Worm (Caenorhabditis elegans) whole organism, L3 larva: ENCODE measurements around the gene fbxb-104.
"Not testable (repeated sequence)": the region's sequence is repeated elsewhere in the genome, so short reads cannot be mapped to it uniquely, and the experiment has no call there.

Experiments used
- ZK546.5 ChIP-seq: sonication (generic microtip); optimal IDR thresholded peaks from 2 replicates; lab custom pipeline; 2017; ENCODE audit warnings: missing biosample characterization, missing genetic modification characterization
- aly-2 ChIP-seq: fragments of 150-350 bp; optimal IDR thresholded peaks from 2 replicates; lab custom pipeline; 2014; ENCODE audit warnings: missing biosample characterization, missing genetic modification characterization
- ama-1 ChIP-seq: fragments of 150-350 bp; optimal IDR thresholded peaks from 2 replicates; lab custom pipeline; 2018
- ceh-16 ChIP-seq: sonication (generic microtip); optimal IDR thresholded peaks from 2 replicates; lab custom pipeline; 2017; ENCODE audit warnings: missing biosample characterization, missing genetic modification characterization
- ceh-28 ChIP-seq: fragments of 150-350 bp; optimal IDR thresholded peaks from 2 replicates; lab custom pipeline; 2014; ENCODE audit warnings: missing biosample characterization, missing genetic modification reagents, missing genetic modification characterization
- ceh-82 ChIP-seq: fragments of 150-350 bp; optimal IDR thresholded peaks from 2 replicates; lab custom pipeline; 2014; ENCODE audit warnings: missing biosample characterization, missing genetic modification characterization
- ceh-9 ChIP-seq: sonication (generic microtip); optimal IDR thresholded peaks from 2 replicates; lab custom pipeline; 2018; ENCODE audit warnings: missing biosample characterization, missing genetic modification characterization
- egl-5 ChIP-seq: fragments of 150-350 bp; optimal IDR thresholded peaks from 2 replicates; lab custom pipeline; 2017; ENCODE audit warnings: missing biosample characterization, missing genetic modification reagents, missing genetic modification characterization, inconsistent platforms
- elt-1 ChIP-seq: fragments of 150-350 bp; optimal IDR thresholded peaks from 2 replicates; lab custom pipeline; 2014; ENCODE audit warnings: missing biosample characterization, missing genetic modification characterization
- elt-2 ChIP-seq: sonication (generic microtip); optimal IDR thresholded peaks from 2 replicates; lab custom pipeline; 2016; ENCODE audit warnings: missing genetic modification reagents, mild to moderate bottlenecking, missing genetic modification characterization, missing compliant biosample characterization
- eor-1 ChIP-seq, 2 experiments: fragments of 150-350 bp; optimal IDR thresholded peaks; 2 replicates each; lab custom pipeline; 2014 to 2018; ENCODE audit warnings: missing biosample characterization in 2 of 2, missing genetic modification characterization in 2 of 2
- fkh-10 ChIP-seq: sonication (generic microtip); optimal IDR thresholded peaks from 2 replicates; lab custom pipeline; 2017; ENCODE audit warnings: missing biosample characterization, missing genetic modification reagents, missing genetic modification characterization
- fos-1 ChIP-seq: fragments of 150-350 bp; optimal IDR thresholded peaks from 2 replicates; lab custom pipeline; 2014; ENCODE audit warnings: missing biosample characterization, missing genetic modification characterization
- hmg-11 ChIP-seq: sonication (generic microtip); optimal IDR thresholded peaks from 2 replicates; lab custom pipeline; 2016; ENCODE audit warnings: missing genetic modification characterization, missing compliant biosample characterization
- lin-15B ChIP-seq: fragments of 150-350 bp; optimal IDR thresholded peaks from 2 replicates; lab custom pipeline; 2014; ENCODE audit warnings: missing biosample characterization, missing genetic modification characterization
- lin-39 ChIP-seq: fragments of 150-350 bp; optimal IDR thresholded peaks from 2 replicates; lab custom pipeline; 2018; ENCODE audit warnings: missing biosample characterization, missing genetic modification reagents, missing genetic modification characterization
- lsy-12 ChIP-seq: sonication (generic microtip); optimal IDR thresholded peaks from 2 replicates; lab custom pipeline; 2016; ENCODE audit warnings: mild to moderate bottlenecking, missing genetic modification characterization, missing compliant biosample characterization
- mdl-1 ChIP-seq: fragments of 150-350 bp; optimal IDR thresholded peaks from 2 replicates; lab custom pipeline; 2014; ENCODE audit warnings: missing biosample characterization, missing genetic modification characterization
- mml-1 ChIP-seq: fragments of 150-350 bp; sonication (generic microtip); optimal IDR thresholded peaks from 3 replicates; lab custom pipeline; 2014; ENCODE audit warnings: missing biosample characterization, missing genetic modification characterization
- nfya-1 ChIP-seq: sonication (generic microtip); optimal IDR thresholded peaks from 2 replicates; lab custom pipeline; 2017; ENCODE audit warnings: missing genetic modification characterization, mild to moderate bottlenecking, missing compliant biosample characterization, antibody characterized with exemption, moderate library complexity; ENCODE audit not compliant: insufficient read depth
- nhr-12 ChIP-seq: fragments of 150-350 bp; optimal IDR thresholded peaks from 2 replicates; lab custom pipeline; 2014; ENCODE audit warnings: missing biosample characterization, missing genetic modification characterization
- nhr-237 ChIP-seq: fragments of 150-350 bp; optimal IDR thresholded peaks from 2 replicates; lab custom pipeline; 2014; ENCODE audit warnings: missing biosample characterization, missing genetic modification characterization
- nhr-28 ChIP-seq: fragments of 150-350 bp; optimal IDR thresholded peaks from 2 replicates; lab custom pipeline; 2014; ENCODE audit warnings: missing biosample characterization, missing genetic modification characterization
- nhr-43 ChIP-seq: sonication (generic microtip); optimal IDR thresholded peaks from 2 replicates; lab custom pipeline; 2016; ENCODE audit warnings: mild to moderate bottlenecking, missing genetic modification characterization, missing compliant biosample characterization; ENCODE audit not compliant: poor library complexity, severe bottlenecking
- nhr-76 ChIP-seq: fragments of 150-350 bp; sonication (generic microtip); optimal IDR thresholded peaks from 5 replicates; lab custom pipeline; 2014; ENCODE audit warnings: missing biosample characterization, missing genetic modification characterization
- nhr-77 ChIP-seq: fragments of 150-350 bp; optimal IDR thresholded peaks from 2 replicates; lab custom pipeline; 2014; ENCODE audit warnings: missing biosample characterization, missing genetic modification characterization
- pqm-1 ChIP-seq: fragments of 150-350 bp; optimal IDR thresholded peaks from 2 replicates; lab custom pipeline; 2017; ENCODE audit warnings: missing biosample characterization, missing genetic modification characterization, inconsistent platforms
- sea-2 ChIP-seq: fragments of 150-350 bp; sonication (generic microtip); optimal IDR thresholded peaks from 4 replicates; lab custom pipeline; 2014; ENCODE audit warnings: missing biosample characterization, missing genetic modification reagents, missing genetic modification characterization
- snpc-4 ChIP-seq: fragments of 150-350 bp; optimal IDR thresholded peaks from 2 replicates; lab custom pipeline; 2014; ENCODE audit warnings: missing biosample characterization, missing genetic modification characterization
- unc-62 ChIP-seq: fragments of 150-350 bp; sonication (generic microtip); optimal IDR thresholded peaks from 4 replicates; lab custom pipeline; 2014; ENCODE audit warnings: missing biosample characterization, missing genetic modification reagents, missing genetic modification characterization
- ztf-4 ChIP-seq: fragments of 150-350 bp; optimal IDR thresholded peaks from 2 replicates; lab custom pipeline; 2014; ENCODE audit warnings: missing biosample characterization, missing genetic modification characterization

fbxb-104 gene

ce11 chrII:3449514-3449913, 27.6 kb downstream of the fbxb-104 start, which contains the start of gene C16C8.14:
Gene C16C8.14 (plus strand): TSS chrII:3449814.
- TF ChIP-seq elt-1 (tag; lab: Kevin White, UChicago); egl-5 (tag; lab: Kevin White, UChicago); unc-62 (GFP tag; lab: Kevin White, UChicago): not testable (repeated sequence)

ce11 chrII:3448776-3449280, 28.2 kb downstream of the fbxb-104 start, which contains the start of gene C16C8.25:
Gene C16C8.25 (plus strand): TSS chrII:3449230.
- TF ChIP-seq ZK546.5 (tag; lab: Kevin White, UChicago) (no peak), egl-5 (tag; lab: Kevin White, UChicago) (no peak), lin-39 (tag; lab: Kevin White, UChicago) (no peak), nhr-76 (tag; lab: Kevin White, UChicago) (no peak), mml-1 (no peak), nhr-237 (tag; lab: Kevin White, UChicago) (no peak), ama-1 (lab: Kevin White, UChicago) (no peak)

ce11 chrII:3447906-3448305, 29.2 kb downstream of the fbxb-104 start, which contains the start of gene C16C8.21:
Gene C16C8.21 (plus strand): TSS chrII:3448206.
- TF ChIP-seq elt-2 (tag; lab: Kevin White, UChicago): no peak
- no peak for TF ChIP-seq nhr-76 (tag; lab: Kevin White, UChicago)
- no peak for TF ChIP-seq lsy-12
- TF ChIP-seq pqm-1: no peak
- no peak for TF ChIP-seq ceh-9 (tag; lab: Kevin White, UChicago)
- TF ChIP-seq nfya-1 (tag; lab: Kevin White, UChicago): no peak
- no peak for TF ChIP-seq unc-62 (GFP tag; lab: Kevin White, UChicago)

- TF ChIP-seq nhr-43 (tag; lab: Kevin White, UChicago) (no peak), ceh-82 (tag; lab: Kevin White, UChicago) (no peak), ztf-4 (tag; lab: Kevin White, UChicago) (no peak), egl-5 (tag; lab: Kevin White, UChicago) (no peak), nhr-77 (tag; lab: Kevin White, UChicago) (no peak), fos-1 (tag; lab: Kevin White, UChicago) (no peak), ZK546.5 (tag; lab: Kevin White, UChicago) (no peak), ceh-16 (no peak), hmg-11 (tag; lab: Kevin White, UChicago) (no peak), lin-39 (tag; lab: Kevin White, UChicago) (no peak), ceh-28 (no peak), fkh-10 (no peak), sea-2 (GFP tag; lab: Kevin White, UChicago) (no peak), eor-1 (tag; optimal IDR thresholded peaks at IDR 0.05; lab: Kevin White, UChicago) (no peak), mdl-1 (no peak)
Observed at ce11 chrII:3446647-3447046, 30.4 kb downstream of the fbxb-104 start, which contains the start of the genes C16C8.20 and gldi-6. Gene C16C8.20 (plus strand): TSS chrII:3446947. Gene gldi-6 (plus strand): TSS chrII:3446947.

ce11 chrII:3445285-3445806, 31.7 kb downstream of the fbxb-104 start, which contains the start of the genes C16C8.5 and C16C8.16:
Gene C16C8.5 (minus strand): TSS chrII:3445385.
Gene C16C8.16 (plus strand): TSS chrII:3445756.
- TF ChIP-seq lin-39 (tag; lab: Kevin White, UChicago): no peak
- no peak for TF ChIP-seq snpc-4 (tag; lab: Kevin White, UChicago)
- TF ChIP-seq aly-2 (tag; lab: Kevin White, UChicago): no peak
- no peak for TF ChIP-seq ceh-9 (tag; lab: Kevin White, UChicago)
- TF ChIP-seq pqm-1: no peak
- no peak for TF ChIP-seq lin-15B (tag; lab: Kevin White, UChicago)
- no peak for TF ChIP-seq nhr-12 (tag; lab: Kevin White, UChicago)
- no peak for TF ChIP-seq ceh-28
- TF ChIP-seq nfya-1 (tag; lab: Kevin White, UChicago): no peak
- no peak for TF ChIP-seq nhr-28 (tag; lab: Kevin White, UChicago)
- TF ChIP-seq, all 47 proteins: peak for 0
